Worm (Caenorhabditis elegans) whole organism, young adult: ENCODE measurements around the gene C38C5.1.

Experiments used
- B0261.1 ChIP-seq: sonication (generic microtip); optimal IDR thresholded peaks from 2 replicates; lab custom pipeline; 2016; ENCODE audit warnings: mild to moderate bottlenecking, missing genetic modification characterization, moderate library complexity, missing compliant biosample characterization
- D2030.7 ChIP-seq: fragments of 200-800 bp; sonication (Bioruptor generic); IDR thresholded peaks from 2 replicates; pipeline ENCODE4 v1.3.6; 2022; ENCODE audit warnings: missing genetic modification reagents, missing genetic modification characterization, missing compliant biosample characterization
- F55B11.4 ChIP-seq: sonication (generic microtip); optimal IDR thresholded peaks from 2 replicates; lab custom pipeline; 2016; ENCODE audit warnings: missing compliant biosample characterization, missing genetic modification characterization, borderline replicate concordance; ENCODE audit not compliant: insufficient read depth
- T07F8.4 ChIP-seq: sonication (generic microtip); optimal IDR thresholded peaks from 2 replicates; lab custom pipeline; 2016; ENCODE audit warnings: mild to moderate bottlenecking, missing genetic modification characterization, moderate library complexity, missing compliant biosample characterization
- Y53G8AR.9 ChIP-seq: fragments of 200-800 bp; sonication (Bioruptor generic); conservative IDR thresholded peaks from 2 replicates; pipeline ENCODE4 v1.3.6; 2022; ENCODE audit warnings: missing genetic modification reagents, missing genetic modification characterization, missing compliant biosample characterization
- akir-1 ChIP-seq: fragments of 200-800 bp; sonication (Bioruptor generic); optimal IDR thresholded peaks from 2 replicates; lab custom pipeline; 2018; ENCODE audit warnings: mild to moderate bottlenecking, missing genetic modification characterization, moderate library complexity, missing compliant biosample characterization
- athp-1 ChIP-seq: sonication (generic microtip); optimal IDR thresholded peaks from 2 replicates; lab custom pipeline; 2017; ENCODE audit warnings: mild to moderate bottlenecking, missing genetic modification characterization, missing compliant biosample characterization
- bed-1 ChIP-seq: fragments of 200-800 bp; sonication (Bioruptor generic); IDR thresholded peaks from 2 replicates; pipeline ENCODE4 v1.3.6; 2022; ENCODE audit warnings: missing genetic modification reagents, missing genetic modification characterization, missing compliant biosample characterization
- cebp-2 ChIP-seq: fragments of 200-800 bp; sonication (Bioruptor generic); IDR thresholded peaks from 2 replicates; pipeline ENCODE4 v1.3.6; 2022; ENCODE audit warnings: missing genetic modification characterization, missing compliant biosample characterization
- ceh-27 ChIP-seq: fragments of 200-800 bp; sonication (Bioruptor generic); optimal IDR thresholded peaks from 2 replicates; lab custom pipeline; 2018; ENCODE audit warnings: mild to moderate bottlenecking, missing genetic modification characterization, moderate library complexity, missing compliant biosample characterization
- dpl-1 ChIP-seq: fragments of 150-350 bp; optimal IDR thresholded peaks from 2 replicates; lab custom pipeline; 2014; ENCODE audit warnings: missing biosample characterization, missing genetic modification reagents, missing genetic modification characterization
- efl-1 ChIP-seq: fragments of 150-350 bp; optimal IDR thresholded peaks from 2 replicates; lab custom pipeline; 2014; ENCODE audit warnings: missing biosample characterization, missing genetic modification reagents, missing genetic modification characterization
- egl-44 ChIP-seq: fragments of 200-800 bp; sonication (Bioruptor generic); IDR thresholded peaks from 2 replicates; pipeline ENCODE4 v1.3.6; 2022; ENCODE audit warnings: missing genetic modification reagents, missing genetic modification characterization, missing compliant biosample characterization
- egrh-3 ChIP-seq: fragments of 200-800 bp; sonication (Bioruptor generic); IDR thresholded peaks from 2 replicates; pipeline ENCODE4 v1.3.6; 2022; ENCODE audit warnings: missing genetic modification reagents, missing genetic modification characterization, missing compliant biosample characterization
- ets-4 ChIP-seq: fragments of 200-800 bp; sonication (Bioruptor generic); optimal IDR thresholded peaks from 2 replicates; lab custom pipeline; 2018; ENCODE audit warnings: mild to moderate bottlenecking, missing genetic modification characterization, missing compliant biosample characterization
- him-1 ChIP-seq: sonication (generic microtip); optimal IDR thresholded peaks from 2 replicates; lab custom pipeline; 2016; ENCODE audit warnings: missing genotype, missing genetic modification reagents, missing genetic modification characterization, missing compliant biosample characterization
- hmg-1.2 ChIP-seq: fragments of 200-800 bp; sonication (Bioruptor generic); IDR thresholded peaks from 2 replicates; pipeline ENCODE4 v1.3.6; 2022; ENCODE audit warnings: missing genetic modification reagents, missing genetic modification characterization, missing compliant biosample characterization
- lin-26 ChIP-seq: fragments of 200-800 bp; sonication (Bioruptor generic); IDR thresholded peaks from 2 replicates; pipeline ENCODE4 v1.3.6; 2022; ENCODE audit warnings: missing genetic modification reagents, missing genetic modification characterization, missing compliant biosample characterization
- madf-3 ChIP-seq: fragments of 200-800 bp; sonication (Bioruptor generic); IDR thresholded peaks from 2 replicates; pipeline ENCODE4 v1.3.6; 2022; ENCODE audit warnings: missing genetic modification reagents, missing genetic modification characterization, missing compliant biosample characterization
- madf-6 ChIP-seq: fragments of 200-800 bp; sonication (Bioruptor generic); IDR thresholded peaks from 2 replicates; pipeline ENCODE4 v1.3.6; 2022; ENCODE audit warnings: missing genetic modification reagents, missing genetic modification characterization, missing compliant biosample characterization
- madf-8 ChIP-seq: fragments of 200-800 bp; sonication (Bioruptor generic); conservative IDR thresholded peaks from 2 replicates; pipeline ENCODE4 v1.3.6; 2022; ENCODE audit warnings: missing genetic modification reagents, missing genetic modification characterization, missing compliant biosample characterization
- mxl-1 ChIP-seq: sonication (generic microtip); optimal IDR thresholded peaks from 2 replicates; lab custom pipeline; 2016; ENCODE audit warnings: missing genetic modification characterization, missing compliant biosample characterization
- nfya-2 ChIP-seq: fragments of 200-800 bp; sonication (Bioruptor generic); IDR thresholded peaks from 2 replicates; pipeline ENCODE4 v1.3.6; 2022; ENCODE audit warnings: missing genetic modification reagents, missing genetic modification characterization, missing compliant biosample characterization
- nhr-80 ChIP-seq: sonication (generic microtip); optimal IDR thresholded peaks from 2 replicates; lab custom pipeline; 2016; ENCODE audit warnings: missing genetic modification characterization, missing compliant biosample characterization
- pbrm-1 ChIP-seq: fragments of 200-800 bp; sonication (Bioruptor generic); IDR thresholded peaks from 2 replicates; pipeline ENCODE4 v1.3.6; 2022; ENCODE audit warnings: missing genetic modification reagents, missing genetic modification characterization, missing compliant biosample characterization
- rec-8 ChIP-seq, 2 experiments: sonication (generic microtip); optimal IDR thresholded peaks; 2 replicates each; lab custom pipeline; 2016; ENCODE audit warnings: mild to moderate bottlenecking in 2 of 2, missing genetic modification characterization in 2 of 2, missing genetic modification reagents in 2 of 2, missing genotype in 2 of 2, missing biosample characterization in 1 of 2, missing compliant biosample characterization in 1 of 2, moderate library complexity in 1 of 2
- repo-1 ChIP-seq: sonication (generic microtip); optimal IDR thresholded peaks from 2 replicates; lab custom pipeline; 2017; ENCODE audit warnings: mild to moderate bottlenecking, missing genetic modification characterization, missing compliant biosample characterization
- sea-2 ChIP-seq: fragments of 200-800 bp; sonication (Bioruptor generic); IDR thresholded peaks from 2 replicates; pipeline ENCODE4 v1.3.6; 2022; ENCODE audit warnings: missing genetic modification characterization, missing compliant biosample characterization
- snpc-3.4 ChIP-seq: sonication (generic microtip); optimal IDR thresholded peaks from 2 replicates; lab custom pipeline; 2017; ENCODE audit warnings: missing genetic modification characterization, mild to moderate bottlenecking, missing compliant biosample characterization, antibody characterized with exemption, moderate library complexity, missing genotype, missing genetic modification reagents
- snpc-4 ChIP-seq, 5 experiments: fragments of 150-350 bp in 1 of 5; sonication (generic microtip) in 4 of 5; optimal IDR thresholded peaks; 2 replicates each; lab custom pipeline; 2014 to 2018; ENCODE audit warnings: missing genetic modification characterization in 5 of 5, missing biosample characterization in 3 of 5, antibody characterized with exemption in 2 of 5, mild to moderate bottlenecking in 2 of 5, missing compliant biosample characterization in 2 of 5, missing genotype in 2 of 5, moderate library complexity in 2 of 5, missing genetic modification reagents in 1 of 5
- xnd-1 ChIP-seq: sonication (generic microtip); optimal IDR thresholded peaks from 2 replicates; lab custom pipeline; 2016; ENCODE audit warnings: missing genotype, missing genetic modification reagents, missing genetic modification characterization, missing compliant biosample characterization
- zfh-2 ChIP-seq: fragments of 200-800 bp; sonication (Bioruptor generic); conservative IDR thresholded peaks from 2 replicates; pipeline ENCODE4 v1.3.6; 2022; ENCODE audit warnings: missing genetic modification reagents, missing genetic modification characterization, missing compliant biosample characterization
- zim-3 ChIP-seq: sonication (generic microtip); optimal IDR thresholded peaks from 2 replicates; lab custom pipeline; 2017; ENCODE audit warnings: mild to moderate bottlenecking, missing genetic modification characterization, moderate library complexity, missing compliant biosample characterization
- ztf-25 ChIP-seq: fragments of 200-800 bp; sonication (Bioruptor generic); IDR thresholded peaks from 2 replicates; pipeline ENCODE4 v1.3.6; 2022; ENCODE audit warnings: missing genetic modification reagents, missing genetic modification characterization, missing compliant biosample characterization
- ztf-6 ChIP-seq: fragments of 200-800 bp; sonication (Bioruptor generic); IDR thresholded peaks from 2 replicates; pipeline ENCODE4 v1.3.6; 2022; ENCODE audit warnings: missing genetic modification reagents, missing genetic modification characterization, missing compliant biosample characterization

Gene C38C5.1

DNA sequence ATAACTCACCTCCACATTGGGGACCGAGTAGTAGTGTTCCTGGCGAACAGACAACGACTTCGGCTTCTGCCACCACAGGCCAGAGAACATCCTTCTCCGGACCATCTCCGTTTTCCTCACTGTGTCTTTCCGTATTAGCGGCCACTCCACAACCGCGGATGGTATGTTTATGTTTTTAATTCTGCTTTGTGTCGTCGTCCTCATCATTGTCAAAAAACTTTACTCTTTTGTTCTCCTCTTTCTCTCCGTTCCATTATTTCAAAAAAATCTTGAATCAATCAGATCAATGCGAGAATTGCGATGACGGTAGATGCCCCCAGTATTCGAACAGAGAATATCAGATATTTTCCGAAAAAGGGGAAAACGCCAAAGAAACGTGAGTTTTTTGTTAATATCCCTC, 9.6 kb downstream of the C38C5.1 start, which contains the start of gene mec-2:
Gene mec-2 (plus strand): TSS at position 301 of the 400 bp plus-strand sequence.
- TF ChIP-seq sea-2 (GFP tag; lab: Robert Waterston, UW) (no peak), xnd-1 (no peak), rec-8 (tag; optimal IDR thresholded peaks at IDR 0.05; lab: Kevin White, UChicago) (no peak), madf-8 (GFP tag; lab: Robert Waterston, UW) (no peak), F55B11.4 (tag; lab: Kevin White, UChicago) (no peak), pbrm-1 (GFP tag; lab: Robert Waterston, UW) (no peak), akir-1 (no peak), hmg-1.2 (GFP tag; lab: Robert Waterston, UW) (no peak), Y53G8AR.9 (GFP tag; lab: Robert Waterston, UW) (no peak), ets-4 (no peak), egl-44 (GFP tag; lab: Robert Waterston, UW) (no peak), B0261.1 (tag; lab: Kevin White, UChicago) (no peak)

DNA sequence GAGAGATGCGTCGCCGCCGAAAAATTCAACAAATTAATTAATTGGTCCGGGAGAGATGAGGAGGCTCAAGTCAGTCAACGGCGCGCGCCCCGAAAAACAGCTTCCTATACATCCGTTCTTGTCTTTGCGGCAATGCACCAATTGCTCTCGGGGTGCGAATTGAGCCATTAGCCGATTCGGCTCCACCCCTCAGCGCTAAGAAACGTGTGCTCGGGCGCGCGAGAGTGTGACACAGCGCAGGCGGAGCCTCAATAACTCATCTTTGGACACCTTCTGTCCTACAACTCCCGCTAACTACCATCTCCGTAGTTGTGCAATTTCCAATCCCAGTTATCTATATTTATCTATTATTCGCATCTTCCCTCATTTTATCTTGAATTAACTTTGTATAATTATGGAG, 14.8 kb downstream of the C38C5.1 start:
- TF ChIP-seq nhr-80 (tag; lab: Kevin White, UChicago) (no peak), ztf-6 (GFP tag; lab: Robert Waterston, UW) (no peak), T07F8.4 (tag; lab: Kevin White, UChicago) (no peak), zfh-2 (peak; percentile 65), dpl-1 (GFP tag; lab: Kevin White, UChicago) (no peak)

DNA sequence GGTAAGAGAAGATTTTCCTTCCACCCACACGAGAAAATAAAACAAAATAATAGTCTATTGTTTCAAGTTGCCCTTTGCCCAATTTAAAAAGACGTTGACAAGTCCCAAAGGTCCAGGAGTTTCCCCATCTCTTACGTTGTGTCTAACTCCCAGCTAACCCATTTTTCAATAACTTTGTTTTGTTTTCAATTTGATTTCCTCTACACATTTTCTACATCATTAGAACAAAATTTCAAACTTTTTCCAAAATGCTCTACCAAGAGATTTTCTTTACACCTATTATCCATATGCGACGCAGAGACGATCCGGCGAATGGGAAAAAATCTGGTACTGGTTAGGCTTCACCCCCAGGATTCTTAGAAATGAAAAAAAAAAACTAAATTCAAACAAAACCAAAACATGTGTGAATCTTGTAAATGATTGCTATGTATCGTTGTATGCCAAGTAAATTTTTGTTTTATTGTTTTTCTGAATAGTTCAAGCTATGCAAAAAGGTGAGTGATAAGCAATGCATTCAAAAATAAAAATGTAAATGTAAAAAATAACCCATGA, 21.9 kb downstream of the C38C5.1 start:
- TF ChIP-seq madf-3 (GFP tag; lab: Robert Waterston, UW) (no peak), cebp-2 (GFP tag; lab: Robert Waterston, UW) (no peak), zim-3 (tag; lab: Kevin White, UChicago) (no peak), snpc-4 (GFP tag; optimal IDR thresholded peaks at IDR 0.05; lab: Kevin White, UChicago) (no peak), snpc-4 (tag; optimal IDR thresholded peaks at IDR 0.05; lab: Kevin White, UChicago) (no peak), snpc-3.4 (no peak), mxl-1 (no peak), athp-1 (tag; lab: Kevin White, UChicago) (no peak), repo-1 (tag; lab: Kevin White, UChicago) (no peak), akir-1 (no peak), efl-1 (GFP tag; lab: Kevin White, UChicago) (no peak), egl-44 (GFP tag; lab: Robert Waterston, UW) (no peak), him-1 (tag; lab: Kevin White, UChicago) (no peak)

DNA sequence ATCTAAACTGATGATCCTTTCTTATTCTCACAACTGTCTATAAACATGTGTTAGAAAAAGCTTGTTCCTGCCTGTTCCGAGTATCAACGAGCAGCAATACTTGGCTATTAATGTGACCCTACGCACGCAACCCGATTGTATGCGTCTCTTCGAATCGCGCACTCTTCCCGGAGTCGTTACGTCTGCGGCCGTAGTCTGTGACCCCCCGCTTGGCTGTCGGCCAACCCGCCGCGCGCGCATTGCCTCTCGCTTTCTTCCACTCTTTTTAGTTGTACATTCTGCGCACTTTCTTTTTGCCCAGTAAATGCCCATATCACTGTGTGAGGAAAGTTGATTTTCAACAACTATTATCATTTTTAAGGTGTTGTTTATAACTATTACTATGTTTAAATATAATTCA, 34.0 kb downstream of the C38C5.1 start:
- TF ChIP-seq madf-6 (GFP tag; lab: Robert Waterston, UW) (no peak), zfh-2 (peak; percentile 83), ceh-27 (GFP tag; lab: Kevin White, UChicago) (peak; percentile 31), cebp-2 (GFP tag; lab: Robert Waterston, UW) (0 out of 2 replicates have a peak, but pooled peaks have one; percentile 34), ztf-6 (GFP tag; lab: Robert Waterston, UW) (no peak), hmg-1.2 (GFP tag; lab: Robert Waterston, UW) (peak; percentile 59; the same call in 1 of the 2 replicates)
- TF ChIP-seq, all 124 proteins: peak for 4

DNA sequence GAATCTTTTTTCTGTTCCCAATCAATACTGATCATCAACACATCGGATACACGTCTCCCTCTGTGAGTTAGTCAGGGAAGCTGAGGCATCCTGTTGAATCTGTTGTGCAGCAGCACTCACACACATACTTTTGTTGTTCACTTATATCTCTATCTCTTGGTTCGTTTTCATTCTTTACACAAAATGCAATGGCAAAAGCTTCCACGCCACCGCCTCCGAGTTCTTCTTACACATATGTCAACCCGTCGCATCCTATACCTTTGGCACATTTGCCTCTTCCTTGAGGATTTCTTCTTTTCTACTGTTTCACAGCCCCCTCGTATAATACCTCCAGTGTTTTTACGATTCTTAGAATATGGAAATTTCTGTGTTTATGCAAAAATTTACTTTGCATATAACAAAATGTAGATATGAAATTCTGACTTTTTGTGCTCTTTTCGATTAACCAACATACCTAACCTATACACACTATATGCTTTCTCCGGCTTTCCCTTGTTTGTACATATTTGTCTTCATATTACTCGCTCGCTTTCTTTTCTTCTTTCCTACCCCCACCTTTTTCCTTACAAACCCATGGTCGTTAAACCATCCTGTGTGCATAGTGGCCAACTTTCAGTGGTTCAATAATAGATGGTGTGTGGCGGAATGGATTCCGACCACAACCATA, 34.8 kb downstream of the C38C5.1 start, which contains the start of gene unc-97:
Gene unc-97 (plus strand): TSS at position 617 of the 667 bp plus-strand sequence.
- no peak for TF ChIP-seq D2030.7 (GFP tag; lab: Robert Waterston, UW)
- no peak for TF ChIP-seq nfya-2 (GFP tag; lab: Robert Waterston, UW)
- no peak for TF ChIP-seq pbrm-1 (GFP tag; lab: Robert Waterston, UW)
- no peak for TF ChIP-seq ztf-6 (GFP tag; lab: Robert Waterston, UW)
- TF ChIP-seq ztf-25 (GFP tag; lab: Robert Waterston, UW): no peak
- no peak for TF ChIP-seq bed-1 (GFP tag; lab: Robert Waterston, UW)
- no peak for TF ChIP-seq lin-26 (GFP tag; lab: Robert Waterston, UW)
- no peak for TF ChIP-seq cebp-2 (GFP tag; lab: Robert Waterston, UW)
- TF ChIP-seq egrh-3: no peak
- TF ChIP-seq dpl-1 (GFP tag; lab: Kevin White, UChicago): no peak
